Worm (Caenorhabditis elegans) whole organism, late embryonic: ENCODE results near the gene F13H8.11.

ENCODE experiments used
- T23F11.4 ChIP-seq: fragments of 200-800 bp; sonication (Bioruptor generic); optimal IDR thresholded peaks from 2 replicates; lab custom pipeline; 2018; ENCODE audit warnings: mild to moderate bottlenecking, missing genetic modification characterization, missing compliant biosample characterization
- ahr-1 ChIP-seq: sonication (generic microtip); optimal IDR thresholded peaks from 2 replicates; lab custom pipeline; 2016; ENCODE audit warnings: missing genetic modification characterization, missing compliant biosample characterization
- ama-1 ChIP-seq: fragments of 150-350 bp; optimal IDR thresholded peaks from 2 replicates; lab custom pipeline; 2014
- ceh-9 ChIP-seq: sonication (generic microtip); optimal IDR thresholded peaks from 2 replicates; lab custom pipeline; 2016; ENCODE audit warnings: mild to moderate bottlenecking, missing genetic modification characterization, inconsistent platforms, missing compliant biosample characterization
- fax-1 ChIP-seq: sonication (generic microtip); optimal IDR thresholded peaks from 2 replicates; lab custom pipeline; 2016; ENCODE audit warnings: missing genotype, missing genetic modification characterization, missing compliant biosample characterization
- nfya-1 ChIP-seq: sonication (generic microtip); optimal IDR thresholded peaks from 2 replicates; lab custom pipeline; 2017; ENCODE audit warnings: missing genetic modification characterization, mild to moderate bottlenecking, missing compliant biosample characterization, antibody characterized with exemption, moderate library complexity
- nhr-11 ChIP-seq: fragments of 150-350 bp; optimal IDR thresholded peaks from 2 replicates; lab custom pipeline; 2014; ENCODE audit warnings: missing biosample characterization, missing genetic modification characterization
- pax-1 ChIP-seq: fragments of 150-350 bp; optimal IDR thresholded peaks from 2 replicates; lab custom pipeline; 2014; ENCODE audit warnings: missing biosample characterization, missing genetic modification characterization
- pqm-1 ChIP-seq: sonication (generic microtip); optimal IDR thresholded peaks from 2 replicates; lab custom pipeline; 2016; ENCODE audit warnings: missing genetic modification characterization, missing compliant biosample characterization
- pros-1 ChIP-seq: fragments of 150-350 bp; optimal IDR thresholded peaks from 2 replicates; lab custom pipeline; 2014; ENCODE audit warnings: missing biosample characterization, missing genetic modification reagents, missing genetic modification characterization
- syd-9 ChIP-seq: sonication (generic microtip); optimal IDR thresholded peaks from 2 replicates; lab custom pipeline; 2016; ENCODE audit warnings: mild to moderate bottlenecking, missing genetic modification characterization, moderate library complexity, missing compliant biosample characterization
- tbx-2 ChIP-seq: sonication (generic microtip); optimal IDR thresholded peaks from 2 replicates; lab custom pipeline; 2016; ENCODE audit warnings: missing genetic modification characterization, missing compliant biosample characterization
- ttx-3 ChIP-seq: sonication (generic microtip); optimal IDR thresholded peaks from 2 replicates; lab custom pipeline; 2016; ENCODE audit warnings: missing genetic modification reagents, missing genetic modification characterization, missing compliant biosample characterization
- unc-55 ChIP-seq: sonication (generic microtip); optimal IDR thresholded peaks from 2 replicates; lab custom pipeline; 2017; ENCODE audit warnings: missing biosample characterization, missing genetic modification reagents, missing genetic modification characterization

ce11 chrII:6241758-6242157 is 18.1 kb downstream of the F13H8.11 start, which contains the start of gene T24H7.8:
- TF ChIP-seq ceh-9 (tag; lab: Kevin White, UChicago) (no peak), syd-9 (no peak), fax-1 (tag; lab: Kevin White, UChicago) (no peak), ahr-1 (tag; lab: Kevin White, UChicago) (no peak), T23F11.4 (no peak), tbx-2 (tag; lab: Kevin White, UChicago) (no peak), nfya-1 (tag; lab: Kevin White, UChicago) (no peak), nhr-11 (tag; lab: Kevin White, UChicago) (no peak), ama-1 (lab: Kevin White, UChicago) (no peak), ttx-3 (tag; lab: Kevin White, UChicago) (no peak), pros-1 (tag; lab: Kevin White, UChicago) (no peak), pqm-1 (tag; lab: Kevin White, UChicago) (no peak), pax-1 (no peak), unc-55 (GFP tag; lab: Kevin White, UChicago) (no peak)
